Fruit fly (Drosophila melanogaster) whole organism, embryonic: ENCODE measurements around the gene CG33791.
A peak's percentile ranks its signal among the peaks of the same experiment; 100 is the strongest.

Experiments used
- Aef1 ChIP-seq: fragments of 200-800 bp; sonication (Bioruptor generic); IDR thresholded peaks from 3 replicates; pipeline ENCODE4 v1.3.6; 2022; ENCODE audit warnings: missing biosample characterization, missing genetic modification characterization
- Blimp-1 ChIP-seq: fragments of 200-800 bp; sonication (Bioruptor generic); optimal IDR thresholded peaks from 3 replicates; lab custom pipeline; 2018; ENCODE audit warnings: missing biosample characterization, missing genetic modification characterization, mild to moderate bottlenecking, moderate library complexity, missing genetic modification reagents
- CG10147 ChIP-seq: fragments of 200-800 bp; sonication (Bioruptor generic); optimal IDR thresholded peaks from 2 replicates; lab custom pipeline; 2019; ENCODE audit warnings: missing biosample characterization, mild to moderate bottlenecking, missing genetic modification characterization, moderate library complexity
- CG11398 ChIP-seq: fragments of 200-800 bp; sonication (Bioruptor generic); optimal IDR thresholded peaks from 2 replicates; lab custom pipeline; 2016; ENCODE audit warnings: missing biosample characterization, missing genetic modification characterization
- CG12769 ChIP-seq: fragments of 200-800 bp; sonication (Bioruptor generic); optimal IDR thresholded peaks from 2 replicates; lab custom pipeline; 2019; ENCODE audit warnings: missing biosample characterization, mild to moderate bottlenecking, missing genetic modification characterization, moderate library complexity
- CG1602 ChIP-seq: fragments of 200-800 bp; sonication (Bioruptor generic); optimal IDR thresholded peaks from 3 replicates; lab custom pipeline; 2016; ENCODE audit warnings: missing biosample characterization, missing genetic modification characterization
- CG16813 ChIP-seq: fragments of 200-800 bp; sonication (Bioruptor generic); IDR thresholded peaks from 3 replicates; pipeline ENCODE4 v1.3.6; 2022; ENCODE audit warnings: missing biosample characterization, missing genetic modification characterization; ENCODE audit not compliant: partially characterized antibody
- CG17802 ChIP-seq: fragments of 200-800 bp; sonication (Bioruptor generic); optimal IDR thresholded peaks from 2 replicates; lab custom pipeline; 2018; ENCODE audit warnings: missing biosample characterization, mild to moderate bottlenecking, missing genetic modification characterization, moderate library complexity
- CG17912 ChIP-seq: fragments of 200-800 bp; sonication (Bioruptor generic); optimal IDR thresholded peaks from 2 replicates; lab custom pipeline; 2018; ENCODE audit warnings: missing biosample characterization, mild to moderate bottlenecking, missing genetic modification characterization
- CG2678 ChIP-seq: fragments of 200-800 bp; sonication (Bioruptor generic); optimal IDR thresholded peaks from 3 replicates; lab custom pipeline; 2019; ENCODE audit warnings: missing biosample characterization, mild to moderate bottlenecking, missing genetic modification characterization, moderate library complexity
- CG30431 ChIP-seq: fragments of 200-800 bp; sonication (Bioruptor generic); optimal IDR thresholded peaks from 2 replicates; lab custom pipeline; 2017; ENCODE audit warnings: missing biosample characterization, missing genetic modification characterization
- CG3281 ChIP-seq: fragments of 200-800 bp; sonication (Bioruptor generic); optimal IDR thresholded peaks from 3 replicates; lab custom pipeline; 2017; ENCODE audit warnings: missing biosample characterization, mild to moderate bottlenecking, missing genetic modification characterization
- CG42726 ChIP-seq: fragments of 200-800 bp; sonication (Bioruptor generic); IDR thresholded peaks from 2 replicates; pipeline ENCODE4 v1.3.6; 2022; ENCODE audit warnings: missing biosample characterization, missing genetic modification characterization; ENCODE audit not compliant: partially characterized antibody
- CG4328 ChIP-seq: fragments of 200-800 bp; sonication (Bioruptor generic); optimal IDR thresholded peaks from 3 replicates; lab custom pipeline; 2017; ENCODE audit warnings: missing biosample characterization, missing genetic modification reagents, missing genetic modification characterization
- CG6813 ChIP-seq: fragments of 200-800 bp; sonication (Bioruptor generic); optimal IDR thresholded peaks from 2 replicates; lab custom pipeline; 2017; ENCODE audit warnings: missing biosample characterization, missing genetic modification characterization, mild to moderate bottlenecking, moderate library complexity, missing genetic modification reagents
- D19A ChIP-seq: fragments of 200-800 bp; optimal IDR thresholded peaks from 3 replicates; lab custom pipeline; 2019; ENCODE audit warnings: missing biosample characterization, mild to moderate bottlenecking, missing genetic modification characterization, moderate library complexity
- Dfd ChIP-seq, 2 experiments: fragments of >200 bp; optimal IDR thresholded peaks; 2 replicates each; lab custom pipeline; 2017; ENCODE audit warnings: missing biosample characterization in 2 of 2, missing genetic modification characterization in 2 of 2
- Fer2 ChIP-seq: fragments of 200-800 bp; sonication (Bioruptor generic); optimal IDR thresholded peaks from 2 replicates; lab custom pipeline; 2018; ENCODE audit warnings: missing biosample characterization, mild to moderate bottlenecking, missing genetic modification characterization, moderate library complexity
- Fer3 ChIP-seq: fragments of 200-800 bp; sonication (Bioruptor generic); optimal IDR thresholded peaks from 2 replicates; lab custom pipeline; 2018; ENCODE audit warnings: missing biosample characterization, mild to moderate bottlenecking, missing genetic modification characterization, moderate library complexity
- Hand ChIP-seq: fragments of 200-800 bp; sonication (Bioruptor generic); optimal IDR thresholded peaks from 2 replicates; lab custom pipeline; 2017; ENCODE audit warnings: mild to moderate bottlenecking, missing biosample characterization, missing genetic modification reagents, missing genetic modification characterization
- Hmx ChIP-seq: fragments of 200-800 bp; sonication (Bioruptor generic); optimal IDR thresholded peaks from 2 replicates; lab custom pipeline; 2016; ENCODE audit warnings: missing biosample characterization, missing genetic modification characterization
- Hr78 ChIP-seq, 2 experiments: fragments of 200-800 bp in 1 of 2; fragments of >200 bp in 1 of 2; sonication (Bioruptor generic) in 1 of 2; optimal IDR thresholded peaks; 2 replicates each; lab custom pipeline; 2017 to 2019; ENCODE audit warnings: missing biosample characterization in 2 of 2, missing genetic modification characterization in 2 of 2, mild to moderate bottlenecking in 1 of 2, moderate library complexity in 1 of 2
- Mrtf ChIP-seq: fragments of 200-800 bp; sonication (Bioruptor generic); IDR thresholded peaks from 3 replicates; pipeline ENCODE4 v1.3.6; 2022; ENCODE audit warnings: missing biosample characterization, missing genetic modification characterization
- Nf-YC ChIP-seq: fragments of 200-800 bp; optimal IDR thresholded peaks from 3 replicates; lab custom pipeline; 2019; ENCODE audit warnings: missing biosample characterization, mild to moderate bottlenecking, missing genetic modification characterization, moderate library complexity
- Poxn ChIP-seq: fragments of 200-800 bp; sonication (Bioruptor generic); IDR thresholded peaks from 2 replicates; pipeline ENCODE4 v1.3.6; 2022; ENCODE audit warnings: missing biosample characterization, missing genetic modification characterization
- Sin3A ChIP-seq: fragments of >200 bp; optimal IDR thresholded peaks from 2 replicates; lab custom pipeline; 2018
- TFAM ChIP-seq: fragments of 200-800 bp; sonication (Bioruptor generic); optimal IDR thresholded peaks from 2 replicates; lab custom pipeline; 2017; ENCODE audit warnings: missing biosample characterization, missing genetic modification characterization, inconsistent platforms
- Taf1 ChIP-seq: fragments of 200-800 bp; sonication (Bioruptor generic); IDR thresholded peaks from 2 replicates; pipeline ENCODE4 v1.3.6; 2022; ENCODE audit warnings: missing biosample characterization, missing genetic modification characterization
- bbx ChIP-seq: fragments of 200-800 bp; sonication (Bioruptor generic); IDR thresholded peaks from 2 replicates; pipeline ENCODE4 v1.3.6; 2022; ENCODE audit warnings: missing biosample characterization, missing genetic modification characterization; ENCODE audit not compliant: partially characterized antibody
- bcd ChIP-seq: fragments of 200-800 bp; sonication (Bioruptor generic); optimal IDR thresholded peaks from 2 replicates; lab custom pipeline; 2017; ENCODE audit warnings: missing biosample characterization, mild to moderate bottlenecking, missing genetic modification characterization
- bigmax ChIP-seq: fragments of 200-800 bp; sonication (Bioruptor generic); optimal IDR thresholded peaks from 2 replicates; lab custom pipeline; 2018; ENCODE audit warnings: missing biosample characterization, mild to moderate bottlenecking, missing genetic modification characterization
- chm ChIP-seq: fragments of 200-800 bp; sonication (Bioruptor generic); IDR thresholded peaks from 2 replicates; pipeline ENCODE4 v1.3.6; 2022; ENCODE audit warnings: missing biosample characterization, missing genetic modification characterization
- fd102C ChIP-seq: fragments of 200-800 bp; sonication (Bioruptor generic); optimal IDR thresholded peaks from 2 replicates; lab custom pipeline; 2018; ENCODE audit warnings: missing biosample characterization, mild to moderate bottlenecking, missing genetic modification characterization, moderate library complexity
- fd3F ChIP-seq: fragments of 200-800 bp; sonication (Bioruptor generic); optimal IDR thresholded peaks from 2 replicates; lab custom pipeline; 2018; ENCODE audit warnings: missing biosample characterization, mild to moderate bottlenecking, missing genetic modification characterization, moderate library complexity
- gcm ChIP-seq: fragments of 200-800 bp; sonication (Bioruptor generic); optimal IDR thresholded peaks from 2 replicates; lab custom pipeline; 2019; ENCODE audit warnings: missing biosample characterization, mild to moderate bottlenecking, missing genetic modification characterization, moderate library complexity
- gem ChIP-seq: fragments of 200-800 bp; sonication (Bioruptor generic); optimal IDR thresholded peaks from 2 replicates; lab custom pipeline; 2019; ENCODE audit warnings: missing biosample characterization, mild to moderate bottlenecking, missing genetic modification characterization, moderate library complexity
- gfzf ChIP-seq: fragments of 200-800 bp; sonication (Bioruptor generic); optimal IDR thresholded peaks from 2 replicates; lab custom pipeline; 2016; ENCODE audit warnings: missing biosample characterization, mild to moderate bottlenecking, missing genetic modification characterization, moderate library complexity
- hb ChIP-seq: fragments of 200-800 bp; sonication (Bioruptor generic); IDR thresholded peaks from 3 replicates; pipeline ENCODE4 v1.3.6; 2022; ENCODE audit warnings: missing biosample characterization, missing genetic modification characterization; ENCODE audit not compliant: partially characterized antibody
- kah ChIP-seq: fragments of 200-800 bp; sonication (Bioruptor generic); optimal IDR thresholded peaks from 2 replicates; lab custom pipeline; 2018; ENCODE audit warnings: missing biosample characterization, mild to moderate bottlenecking, missing genetic modification characterization
- knrl ChIP-seq: fragments of 200-800 bp; sonication (Bioruptor generic); IDR thresholded peaks from 3 replicates; pipeline ENCODE4 v1.3.6; 2022; ENCODE audit warnings: missing biosample characterization, missing genetic modification characterization; ENCODE audit not compliant: partially characterized antibody
- lmd ChIP-seq: fragments of 200-800 bp; sonication (Bioruptor generic); IDR thresholded peaks from 2 replicates; pipeline ENCODE4 v1.3.6; 2022; ENCODE audit warnings: missing biosample characterization, missing genetic modification characterization
- onecut ChIP-seq: fragments of 200-800 bp; sonication (Bioruptor generic); IDR thresholded peaks from 2 replicates; pipeline ENCODE4 v1.3.6; 2022; ENCODE audit warnings: missing biosample characterization, missing genetic modification characterization
- pb ChIP-seq: fragments of 200-800 bp; sonication (Bioruptor generic); optimal IDR thresholded peaks from 3 replicates; lab custom pipeline; 2016; ENCODE audit warnings: missing biosample characterization, missing genetic modification characterization
- peb ChIP-seq: fragments of 200-800 bp; sonication (Bioruptor generic); IDR thresholded peaks from 2 replicates; pipeline ENCODE4 v1.3.6; 2022; ENCODE audit warnings: missing biosample characterization, missing genetic modification characterization
- sens-2 ChIP-seq: fragments of 200-800 bp; sonication (Bioruptor generic); IDR thresholded peaks from 2 replicates; pipeline ENCODE4 v1.3.6; 2022; ENCODE audit warnings: missing biosample characterization, missing genetic modification characterization
- slou ChIP-seq: fragments of 200-800 bp; sonication (Bioruptor generic); optimal IDR thresholded peaks from 3 replicates; lab custom pipeline; 2016; ENCODE audit warnings: missing biosample characterization, missing genetic modification characterization
- so ChIP-seq: fragments of 200-800 bp; sonication (Bioruptor generic); IDR thresholded peaks from 3 replicates; pipeline ENCODE4 v1.3.6; 2022; ENCODE audit warnings: missing biosample characterization, missing genetic modification characterization
- stc ChIP-seq: fragments of 200-800 bp; sonication (Bioruptor generic); IDR thresholded peaks from 2 replicates; pipeline ENCODE4 v1.3.6; 2022; ENCODE audit warnings: missing biosample characterization, missing genetic modification characterization
- twi ChIP-seq: fragments of 200-800 bp; optimal IDR thresholded peaks from 2 replicates; lab custom pipeline; 2019; ENCODE audit warnings: missing biosample characterization, mild to moderate bottlenecking, missing genetic modification characterization, moderate library complexity

The CG33791 gene

dm6 chr3L:1587140-1587849, 15.5 kb upstream of the CG33791 start (continued):
- TF ChIP-seq CG12769 (peak; percentile 94), CG2678 (tag; lab: Kevin White, UChicago) (peak; percentile 87), knrl (GFP tag; lab: Robert Waterston, UW) (no peak), CG30431 (GFP tag; lab: Kevin White, UChicago) (peak; percentile 76), kah (GFP tag; lab: Kevin White, UChicago) (peak; percentile 64), slou (GFP tag; lab: Kevin White, UChicago) (peak; percentile 64), Poxn (0 out of 2 replicates have a peak, but pooled peaks have one; percentile 35), CG6813 (GFP tag; lab: Kevin White, UChicago) (peak; percentile 71), bbx (GFP tag; lab: Robert Waterston, UW) (no peak), Hmx (GFP tag; lab: Kevin White, UChicago) (no peak), CG1602 (peak; percentile 61), Sin3A (lab: Kevin White, UChicago) (no peak), fd3F (GFP tag; lab: Kevin White, UChicago) (peak; percentile 82), D19A (tag; lab: Kevin White, UChicago) (peak; percentile 59), chm (GFP tag; lab: Robert Waterston, UW) (peak; percentile 89), CG11398 (peak; percentile 74), Aef1 (GFP tag; lab: Robert Waterston, UW) (peak; percentile 90), twi (tag; lab: Kevin White, UChicago) (peak; percentile 58), Hr78 (GFP tag; optimal IDR thresholded peaks at IDR 0.05; lab: Kevin White, UChicago) (peak in 1 of 2 experiments; percentile 7), Mrtf (GFP tag; lab: Robert Waterston, UW) (peak; percentile 92), TFAM (GFP tag; lab: Kevin White, UChicago) (no peak), Hand (GFP tag; lab: Kevin White, UChicago) (peak; percentile 32), Dfd (GFP tag; optimal IDR thresholded peaks at IDR 0.05; lab: Kevin White, UChicago) (no peak), peb (peak; percentile 65), pb (GFP tag; lab: Kevin White, UChicago) (peak; percentile 75), Blimp-1 (GFP tag; lab: Kevin White, UChicago) (peak; percentile 72), onecut (GFP tag; lab: Robert Waterston, UW) (peak; percentile 85), hb (GFP tag; lab: Robert Waterston, UW) (no peak), so (GFP tag; lab: Robert Waterston, UW) (peak; percentile 80), gcm (GFP tag; lab: Kevin White, UChicago) (no peak), Fer2 (tag; lab: Kevin White, UChicago) (peak; percentile 61), CG4328 (GFP tag; lab: Kevin White, UChicago) (peak; percentile 64), CG42726 (GFP tag; lab: Robert Waterston, UW) (no peak), Taf1 (GFP tag; lab: Robert Waterston, UW) (peak; percentile 70; the same call in 1 of the 2 replicates), lmd (GFP tag; lab: Robert Waterston, UW) (peak; percentile 92), CG17912 (GFP tag; lab: Kevin White, UChicago) (no peak), fd102C (GFP tag; lab: Kevin White, UChicago) (no peak), bigmax (no peak), Fer3 (tag; lab: Kevin White, UChicago) (peak; percentile 83), CG10147 (GFP tag; lab: Kevin White, UChicago) (peak; percentile 62), gfzf (GFP tag; lab: Kevin White, UChicago) (no peak), CG17802 (tag; lab: Kevin White, UChicago) (peak; percentile 56), CG16813 (GFP tag; lab: Robert Waterston, UW) (no peak), Nf-YC (tag; lab: Kevin White, UChicago) (peak; percentile 68), sens-2 (GFP tag; lab: Robert Waterston, UW) (peak; percentile 50; the same call in 1 of the 2 replicates), CG3281 (GFP tag; lab: Kevin White, UChicago) (peak; percentile 82), stc (GFP tag; lab: Robert Waterston, UW) (peak; percentile 80), bcd (GFP tag; lab: Kevin White, UChicago) (peak; percentile 75), gem (tag; lab: Kevin White, UChicago) (peak; percentile 82)
